Worm (Caenorhabditis elegans): ENCODE measurements around the gene lgc-23.

- TF ChIP-seq him-1 (tag; optimal IDR thresholded peaks at IDR 0.05): no peak
- TF ChIP-seq W03F9.2 (tag; optimal IDR thresholded peaks at IDR 0.05): no peak
- TF ChIP-seq dao-5 (tag; optimal IDR thresholded peaks at IDR 0.05): no peak
These were observed at the start of gene lgc-23 for ce11 chrX:12064908-12065307.
